Worm (Caenorhabditis elegans): ENCODE measurements around the gene C30G7.3.
A peak's percentile ranks its signal among the peaks of the same experiment; 100 is the strongest.

DNA sequence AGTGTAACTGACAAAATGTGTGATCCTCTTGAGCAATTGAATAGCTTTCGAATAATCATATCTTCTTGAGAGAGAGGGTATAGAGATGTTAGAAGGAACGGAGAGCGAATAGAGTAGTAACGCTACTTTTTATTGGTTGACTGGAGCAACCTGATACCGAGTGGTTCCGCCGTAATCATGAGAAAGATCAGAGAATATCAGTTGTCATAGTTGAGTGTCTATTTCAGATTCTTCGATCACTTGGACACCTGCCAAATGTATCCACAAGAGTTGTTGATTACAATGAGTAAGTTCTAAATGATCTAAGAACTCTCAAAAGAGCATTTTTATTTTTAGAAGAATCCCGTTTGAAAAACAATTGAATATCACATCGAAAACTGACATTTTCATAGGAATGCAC is 34.7 kb downstream of the C30G7.3 start:
- TF ChIP-seq nhr-11 (tag; optimal IDR thresholded peaks at IDR 0.05) (no peak), saeg-2 (GFP tag; IDR thresholded peaks at IDR 0.05) (no peak), unc-62 (GFP tag; optimal IDR thresholded peaks at IDR 0.05 in 1 of 2) (peak in 1 of 2 experiments; percentile 96), unc-62 (tag; optimal IDR thresholded peaks at IDR 0.05) (no peak), daf-8 (GFP tag; IDR thresholded peaks at IDR 0.05) (no peak), pha-4 (GFP tag; IDR thresholded peaks at IDR 0.05) (no peak), pha-4 (tag; optimal IDR thresholded peaks at IDR 0.05) (no peak), lin-1 (GFP tag; IDR thresholded peaks at IDR 0.05) (no peak), dmd-9 (GFP tag; IDR thresholded peaks at IDR 0.05) (no peak), tag-97 (GFP tag; IDR thresholded peaks at IDR 0.05) (no peak)

All from whole organism, L4 larva.